Worm (Caenorhabditis elegans) whole organism, L4/young adult: Measurements from ENCODE around the gene nep-13.

ENCODE experiments used
- W03F9.2 ChIP-seq: fragments of 150-350 bp; optimal IDR thresholded peaks from 2 replicates; lab custom pipeline; 2014; ENCODE audit warnings: missing biosample characterization, missing genetic modification characterization
- dao-5 ChIP-seq: sonication (generic microtip); optimal IDR thresholded peaks from 2 replicates; lab custom pipeline; 2016; ENCODE audit warnings: missing genotype, missing genetic modification characterization, moderate library complexity, missing compliant biosample characterization
- him-1 ChIP-seq: sonication (generic microtip); optimal IDR thresholded peaks from 2 replicates; lab custom pipeline; 2016; ENCODE audit warnings: missing genotype, missing genetic modification reagents, missing genetic modification characterization, missing compliant biosample characterization

nep-13 gene

ce11 chrII:3299457-3299856 is 17.0 kb downstream of the nep-13 start, which contains the start of gene btb-22:
TSS of gene btb-22 (plus strand) at chrII:3299757.
- no peak for TF ChIP-seq dao-5 (tag; lab: Kevin White, UChicago)
- TF ChIP-seq him-1, result no peak
- no peak for TF ChIP-seq W03F9.2

ce11 chrII:3303582-3303981 is 21.1 kb downstream of the nep-13 start:
- TF ChIP-seq W03F9.2, result no peak
- TF ChIP-seq dao-5 (tag; lab: Kevin White, UChicago), result no peak
- TF ChIP-seq him-1, result no peak

ce11 chrII:3310957-3311657 is 28.7 kb downstream of the nep-13 start:
- no peak for TF ChIP-seq W03F9.2
- no peak for TF ChIP-seq dao-5 (tag; lab: Kevin White, UChicago)
- TF ChIP-seq him-1, result no peak

ce11 chrII:3313442-3313841 is 31.0 kb downstream of the nep-13 start, which contains the start of gene F39E9.6:
TSS of gene F39E9.6 (minus strand) at chrII:3313542.
- no peak for TF ChIP-seq him-1
- TF ChIP-seq dao-5 (tag; lab: Kevin White, UChicago), result no peak
- TF ChIP-seq W03F9.2, result no peak

ce11 chrII:3318839-3319238 is 36.4 kb downstream of the nep-13 start:
- TF ChIP-seq him-1 (no peak), W03F9.2 (no peak), dao-5 (tag; lab: Kevin White, UChicago) (no peak)

ce11 chrII:3322257-3322656 is 39.8 kb downstream of the nep-13 start, which contains the start of gene Y46D2A.1:
TSS of gene Y46D2A.1 (plus strand) at chrII:3322557.
- no peak for TF ChIP-seq dao-5 (tag; lab: Kevin White, UChicago)
- TF ChIP-seq W03F9.2, result no peak
- TF ChIP-seq him-1, result no peak

ce11 chrII:3323179-3323578 is 40.7 kb downstream of the nep-13 start, which contains the start of gene Y46D2A.2:
TSS of gene Y46D2A.2 (minus strand) at chrII:3323279.
- TF ChIP-seq him-1, result no peak
- no peak for TF ChIP-seq dao-5 (tag; lab: Kevin White, UChicago)
- no peak for TF ChIP-seq W03F9.2

ce11 chrII:3327104-3327503 is 44.7 kb downstream of the nep-13 start, which contains the start of gene Y46D2A.3:
TSS of gene Y46D2A.3 (minus strand) at chrII:3327204.
- TF ChIP-seq W03F9.2 (no peak), him-1 (no peak), dao-5 (tag; lab: Kevin White, UChicago) (no peak)

- no peak for TF ChIP-seq dao-5 (tag; lab: Kevin White, UChicago)
- TF ChIP-seq him-1, result no peak
- TF ChIP-seq W03F9.2, result no peak
Measured at ce11 chrII:3332039-3332438, 49.6 kb downstream of the nep-13 start, which contains the start of gene irld-27. TSS of gene irld-27 (plus strand) at chrII:3332339.
